Worm (Caenorhabditis elegans): ENCODE results near the gene Y97E10AR.6.

DNA sequence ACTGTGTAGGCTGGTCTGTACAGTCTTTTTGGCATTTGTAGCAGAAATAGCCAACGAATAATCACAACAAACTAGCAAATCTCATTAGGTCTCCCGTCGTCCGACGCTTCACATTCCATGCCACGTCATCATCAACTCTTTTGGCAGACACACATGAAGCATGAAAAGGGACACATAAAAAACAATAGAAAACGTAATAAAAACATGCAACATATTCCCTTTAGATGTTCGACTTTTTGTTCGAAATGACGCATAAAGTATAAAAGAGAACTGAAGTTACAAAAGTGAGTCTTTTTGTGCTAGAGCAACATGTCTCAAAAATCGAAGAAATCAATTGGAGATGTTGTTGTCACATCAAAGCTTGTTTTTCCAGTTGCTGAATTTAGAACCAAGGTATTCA lies 38.1 kb upstream of the Y97E10AR.6 start, which contains the start of gene sth-1:
- TF ChIP-seq elt-3 (tag; optimal IDR thresholded peaks at IDR 0.05), result no peak
- no peak for TF ChIP-seq aly-2 (tag; optimal IDR thresholded peaks at IDR 0.05)
- TF ChIP-seq zag-1 (tag; optimal IDR thresholded peaks at IDR 0.05), result no peak
- TF ChIP-seq nhr-10 (tag; optimal IDR thresholded peaks at IDR 0.05), result no peak
- TF ChIP-seq ztf-11 (tag; optimal IDR thresholded peaks at IDR 0.05), result no peak
- no peak for TF ChIP-seq nhr-77 (tag; optimal IDR thresholded peaks at IDR 0.05)
- no peak for TF ChIP-seq fos-1 (tag; optimal IDR thresholded peaks at IDR 0.05)
- TF ChIP-seq nhr-12 (tag; optimal IDR thresholded peaks at IDR 0.05), result no peak
- TF ChIP-seq ZK546.5 (tag; optimal IDR thresholded peaks at IDR 0.05), result no peak
- TF ChIP-seq R02D3.7 (tag; optimal IDR thresholded peaks at IDR 0.05), result no peak
- TF ChIP-seq nhr-23 (tag; optimal IDR thresholded peaks at IDR 0.05), result no peak

Measured in whole organism, L2 larva.